Fruit fly (Drosophila melanogaster): Measurements from ENCODE around the gene CG13282.
A peak's percentile ranks its signal among the peaks of the same experiment; 100 is the strongest.

The CG13282 gene

DNA sequence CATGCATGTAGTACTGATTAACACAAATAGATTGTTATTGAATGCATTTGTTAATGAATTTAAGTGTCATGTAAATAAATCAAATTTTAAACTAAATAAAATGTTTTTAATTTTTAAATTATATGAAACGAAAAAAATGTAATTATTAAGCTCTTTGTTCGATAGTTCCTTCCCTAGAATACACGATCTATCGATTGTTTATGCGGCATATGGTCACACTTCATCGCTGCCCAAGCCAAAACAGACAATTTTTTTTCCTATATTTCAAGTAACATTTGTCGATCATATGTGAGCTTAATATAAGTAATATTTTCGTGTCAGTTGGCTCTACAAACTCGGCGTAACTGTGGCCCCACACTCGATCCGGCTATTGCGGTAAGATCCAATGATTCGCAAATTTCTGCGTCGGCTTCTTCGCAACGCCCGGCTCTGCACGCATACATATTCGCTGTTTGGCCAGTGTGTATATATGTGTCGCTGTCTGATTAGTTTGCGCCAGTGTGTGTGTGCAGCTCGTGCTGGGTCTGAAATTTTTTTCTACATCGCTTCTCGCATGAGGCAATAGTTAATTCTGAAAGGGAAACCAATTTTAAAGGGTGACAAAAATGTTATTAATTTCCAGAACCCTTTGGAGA is 7.3 kb downstream of the CG13282 start, which contains the start of gene AspRS-m (continued):
- TF ChIP-seq CG3726 (GFP tag; IDR thresholded peaks at IDR 0.05) (no peak), seq (GFP tag; IDR thresholded peaks at IDR 0.05) (no peak), CG18476 (GFP tag; optimal IDR thresholded peaks at IDR 0.05) (no peak), gem (tag; optimal IDR thresholded peaks at IDR 0.05) (no peak), CG2202 (tag; optimal IDR thresholded peaks at IDR 0.05) (no peak), Dfd (GFP tag; optimal IDR thresholded peaks at IDR 0.05) (no peak), CG3847 (GFP tag; IDR thresholded peaks at IDR 0.05) (peak; percentile 55), odd (GFP tag; optimal IDR thresholded peaks at IDR 0.05) (no peak), CG11456 (GFP tag; IDR thresholded peaks at IDR 0.05) (no peak), pzg (GFP tag; optimal IDR thresholded peaks at IDR 0.05) (peak; percentile 44), ac (GFP tag; optimal IDR thresholded peaks at IDR 0.05) (no peak), pan (optimal IDR thresholded peaks at IDR 0.05) (no peak), pan (GFP tag; optimal IDR thresholded peaks at IDR 0.05 in 1 of 2, IDR thresholded peaks at IDR 0.05 in 1 of 2) (no peak), BtbVII (GFP tag; optimal IDR thresholded peaks at IDR 0.05) (no peak), pb (GFP tag; optimal IDR thresholded peaks at IDR 0.05) (no peak), jumu (GFP tag; optimal IDR thresholded peaks at IDR 0.05) (no peak), CG12391 (tag; optimal IDR thresholded peaks at IDR 0.05) (no peak), CG10209 (GFP tag; optimal IDR thresholded peaks at IDR 0.05) (no peak), HLH54F (GFP tag; optimal IDR thresholded peaks at IDR 0.05) (no peak), ham (GFP tag; IDR thresholded peaks at IDR 0.05) (no peak), gcm (GFP tag; optimal IDR thresholded peaks at IDR 0.05) (no peak), repo (GFP tag; optimal IDR thresholded peaks at IDR 0.05) (no peak), HHEX (GFP tag; optimal IDR thresholded peaks at IDR 0.05) (no peak), usp (GFP tag; optimal IDR thresholded peaks at IDR 0.05) (no peak), Ets97D (GFP tag; optimal IDR thresholded peaks at IDR 0.05) (no peak), ewg (GFP tag; optimal IDR thresholded peaks at IDR 0.05) (peak; percentile 30), CG17612 (GFP tag; IDR thresholded peaks at IDR 0.05) (no peak), nom (GFP tag; optimal IDR thresholded peaks at IDR 0.05) (no peak), nau (GFP tag; optimal IDR thresholded peaks at IDR 0.05) (no peak), aop (GFP tag; IDR thresholded peaks at IDR 0.05) (no peak), Xbp1 (GFP tag; optimal IDR thresholded peaks at IDR 0.05) (no peak), CG2129 (GFP tag; IDR thresholded peaks at IDR 0.05; ENCODE audit: partially characterized antibody) (peak; percentile 77), CG9932 (GFP tag; IDR thresholded peaks at IDR 0.05) (peak; percentile 81), C15 (GFP tag; IDR thresholded peaks at IDR 0.05) (no peak), Trl (optimal IDR thresholded peaks at IDR 0.05) (no peak), Trl (GFP tag; optimal IDR thresholded peaks at IDR 0.05) (no peak), CG33213 (GFP tag; optimal IDR thresholded peaks at IDR 0.05) (peak; percentile 5), Dip2 (GFP tag; IDR thresholded peaks at IDR 0.05) (no peak), zfh1 (GFP tag; IDR thresholded peaks at IDR 0.05) (no peak), CG17568 (GFP tag; optimal IDR thresholded peaks at IDR 0.05) (no peak), ttk (GFP tag; IDR thresholded peaks at IDR 0.05) (no peak), CG2712 (tag; optimal IDR thresholded peaks at IDR 0.05) (no peak), CG3995 (GFP tag; optimal IDR thresholded peaks at IDR 0.05) (peak; percentile 7), Doc3 (GFP tag; IDR thresholded peaks at IDR 0.05; ENCODE audit: partially characterized antibody) (peak; percentile 79), CG10431 (GFP tag; optimal IDR thresholded peaks at IDR 0.05) (no peak), Antp (GFP tag; optimal IDR thresholded peaks at IDR 0.05) (no peak), CG1792 (GFP tag; optimal IDR thresholded peaks at IDR 0.05) (no peak), HLH3B (GFP tag; IDR thresholded peaks at IDR 0.05) (no peak), kah (GFP tag; optimal IDR thresholded peaks at IDR 0.05) (no peak), gsb (GFP tag; IDR thresholded peaks at IDR 0.05) (no peak), CG8290 (GFP tag; optimal IDR thresholded peaks at IDR 0.05) (no peak), CG8290 (tag; optimal IDR thresholded peaks at IDR 0.05) (no peak), ci (GFP tag; IDR thresholded peaks at IDR 0.05) (no peak)
